Worm (Caenorhabditis elegans) whole organism, young adult: ENCODE results near the gene spt-4.

Source experiments
- B0035.1 ChIP-seq: sonication (generic microtip); optimal IDR thresholded peaks from 2 replicates; lab custom pipeline; 2016; ENCODE audit warnings: missing genetic modification characterization, mild to moderate bottlenecking, missing compliant biosample characterization, missing genotype, missing genetic modification reagents
- F22D6.2 ChIP-seq: sonication (generic microtip); optimal IDR thresholded peaks from 2 replicates; lab custom pipeline; 2016; ENCODE audit warnings: mild to moderate bottlenecking, missing genetic modification characterization, missing compliant biosample characterization
- F23B12.7 ChIP-seq: sonication (generic microtip); optimal IDR thresholded peaks from 2 replicates; lab custom pipeline; 2017; ENCODE audit warnings: missing genetic modification characterization, mild to moderate bottlenecking, missing compliant biosample characterization, antibody characterized with exemption, moderate library complexity; ENCODE audit not compliant: insufficient read depth
- F55B11.4 ChIP-seq: sonication (generic microtip); optimal IDR thresholded peaks from 2 replicates; lab custom pipeline; 2016; ENCODE audit warnings: missing compliant biosample characterization, missing genetic modification characterization, borderline replicate concordance; ENCODE audit not compliant: insufficient read depth
- F57A8.1 ChIP-seq: fragments of 200-800 bp; sonication (Bioruptor generic); optimal IDR thresholded peaks from 2 replicates; lab custom pipeline; 2018; ENCODE audit warnings: mild to moderate bottlenecking, missing genetic modification characterization, moderate library complexity, missing compliant biosample characterization
- F57C9.4 ChIP-seq: sonication (generic microtip); optimal IDR thresholded peaks from 2 replicates; lab custom pipeline; 2017; ENCODE audit warnings: mild to moderate bottlenecking, missing genetic modification characterization, missing compliant biosample characterization
- K12H6.12 ChIP-seq: fragments of 200-800 bp; sonication (Bioruptor generic); optimal IDR thresholded peaks from 2 replicates; lab custom pipeline; 2018; ENCODE audit warnings: mild to moderate bottlenecking, missing genetic modification characterization, missing compliant biosample characterization
- Y79H2A.3 ChIP-seq: fragments of 200-800 bp; sonication (Bioruptor generic); conservative IDR thresholded peaks from 2 replicates; pipeline ENCODE4 v1.3.6; 2022; ENCODE audit warnings: missing genetic modification reagents, missing genetic modification characterization, missing compliant biosample characterization
- ama-1 ChIP-seq, 3 experiments: fragments of 150-350 bp in 1 of 3; sonication (generic microtip) in 2 of 3; optimal IDR thresholded peaks; 2 replicates each; lab custom pipeline; 2014 to 2018; ENCODE audit warnings: missing biosample characterization in 2 of 3, missing genetic modification characterization in 2 of 3, missing genetic modification reagents in 2 of 3
- aptf-2 ChIP-seq: fragments of 200-800 bp; sonication (Bioruptor generic); conservative IDR thresholded peaks from 2 replicates; pipeline ENCODE4 v1.3.6; 2022; ENCODE audit warnings: missing genetic modification reagents, missing genetic modification characterization, missing compliant biosample characterization
- aptf-3 ChIP-seq: fragments of 200-800 bp; sonication (Bioruptor generic); IDR thresholded peaks from 2 replicates; pipeline ENCODE4 v1.3.6; 2022; ENCODE audit warnings: missing genetic modification characterization, missing compliant biosample characterization
- athp-1 ChIP-seq: sonication (generic microtip); optimal IDR thresholded peaks from 2 replicates; lab custom pipeline; 2017; ENCODE audit warnings: mild to moderate bottlenecking, missing genetic modification characterization, missing compliant biosample characterization
- bed-2 ChIP-seq: fragments of 200-800 bp; sonication (Bioruptor generic); IDR thresholded peaks from 2 replicates; pipeline ENCODE4 v1.3.6; 2022; ENCODE audit warnings: missing genetic modification reagents, missing genetic modification characterization, missing compliant biosample characterization
- ceh-58 ChIP-seq: fragments of 200-800 bp; sonication (Bioruptor generic); IDR thresholded peaks from 2 replicates; pipeline ENCODE4 v1.3.6; 2022; ENCODE audit warnings: missing genetic modification characterization, missing compliant biosample characterization
- ceh-91 ChIP-seq: fragments of 200-800 bp; sonication (Bioruptor generic); IDR thresholded peaks from 2 replicates; pipeline ENCODE4 v1.3.6; 2022; ENCODE audit warnings: missing genetic modification reagents, missing genetic modification characterization, missing compliant biosample characterization
- dox-1 ChIP-seq: fragments of 200-800 bp; sonication (Bioruptor generic); IDR thresholded peaks from 2 replicates; pipeline ENCODE4 v1.3.6; 2022; ENCODE audit warnings: missing genetic modification reagents, missing genetic modification characterization, missing compliant biosample characterization
- egl-44 ChIP-seq: fragments of 200-800 bp; sonication (Bioruptor generic); IDR thresholded peaks from 2 replicates; pipeline ENCODE4 v1.3.6; 2022; ENCODE audit warnings: missing genetic modification reagents, missing genetic modification characterization, missing compliant biosample characterization
- hrde-1 ChIP-seq: sonication (generic microtip); optimal IDR thresholded peaks from 2 replicates; lab custom pipeline; 2016; ENCODE audit warnings: missing genetic modification characterization, mild to moderate bottlenecking, missing compliant biosample characterization, moderate library complexity, missing genotype, missing genetic modification reagents, borderline replicate concordance
- lin-26 ChIP-seq: fragments of 200-800 bp; sonication (Bioruptor generic); IDR thresholded peaks from 2 replicates; pipeline ENCODE4 v1.3.6; 2022; ENCODE audit warnings: missing genetic modification reagents, missing genetic modification characterization, missing compliant biosample characterization
- lin-35 ChIP-seq, 3 experiments: fragments of 150-350 bp in 2 of 3; sonication (generic microtip) in 1 of 3; optimal IDR thresholded peaks; 2 replicates each; lab custom pipeline; 2014 to 2018; ENCODE audit warnings: missing biosample characterization in 3 of 3, missing genetic modification characterization in 3 of 3, missing genetic modification reagents in 3 of 3
- lin-40 ChIP-seq: sonication (generic microtip); optimal IDR thresholded peaks from 2 replicates; lab custom pipeline; 2016; ENCODE audit warnings: missing genetic modification characterization, mild to moderate bottlenecking, missing compliant biosample characterization, missing genotype, missing genetic modification reagents
- lsy-27 ChIP-seq: sonication (generic microtip); optimal IDR thresholded peaks from 2 replicates; lab custom pipeline; 2017; ENCODE audit warnings: missing genetic modification characterization, mild to moderate bottlenecking, missing compliant biosample characterization, antibody characterized with exemption, missing genotype, borderline replicate concordance; ENCODE audit not compliant: insufficient read depth
- madf-3 ChIP-seq: fragments of 200-800 bp; sonication (Bioruptor generic); IDR thresholded peaks from 2 replicates; pipeline ENCODE4 v1.3.6; 2022; ENCODE audit warnings: missing genetic modification reagents, missing genetic modification characterization, missing compliant biosample characterization
- mxl-1 ChIP-seq: sonication (generic microtip); optimal IDR thresholded peaks from 2 replicates; lab custom pipeline; 2016; ENCODE audit warnings: missing genetic modification characterization, missing compliant biosample characterization
- nfyb-1 ChIP-seq: fragments of 200-800 bp; sonication (Bioruptor generic); IDR thresholded peaks from 2 replicates; pipeline ENCODE4 v1.3.6; 2022; ENCODE audit warnings: missing genetic modification reagents, missing genetic modification characterization, missing compliant biosample characterization
- nhr-80 ChIP-seq: sonication (generic microtip); optimal IDR thresholded peaks from 2 replicates; lab custom pipeline; 2016; ENCODE audit warnings: missing genetic modification characterization, missing compliant biosample characterization
- rec-8 ChIP-seq, 2 experiments: sonication (generic microtip); optimal IDR thresholded peaks; 2 replicates each; lab custom pipeline; 2016; ENCODE audit warnings: mild to moderate bottlenecking in 2 of 2, missing genetic modification characterization in 2 of 2, missing genetic modification reagents in 2 of 2, missing genotype in 2 of 2, missing biosample characterization in 1 of 2, missing compliant biosample characterization in 1 of 2, moderate library complexity in 1 of 2
- repo-1 ChIP-seq: sonication (generic microtip); optimal IDR thresholded peaks from 2 replicates; lab custom pipeline; 2017; ENCODE audit warnings: mild to moderate bottlenecking, missing genetic modification characterization, missing compliant biosample characterization
- snpc-1.3 ChIP-seq: sonication (generic microtip); optimal IDR thresholded peaks from 2 replicates; lab custom pipeline; 2017; ENCODE audit warnings: missing genetic modification characterization, mild to moderate bottlenecking, missing compliant biosample characterization, antibody characterized with exemption, moderate library complexity, missing genotype, missing genetic modification reagents; ENCODE audit not compliant: insufficient read depth
- tbp1 ChIP-seq: fragments of 200-800 bp; sonication (Bioruptor generic); optimal IDR thresholded peaks from 2 replicates; lab custom pipeline; 2018; ENCODE audit warnings: mild to moderate bottlenecking, missing genetic modification characterization, missing compliant biosample characterization
- ztf-26 ChIP-seq: sonication (generic microtip); optimal IDR thresholded peaks from 2 replicates; lab custom pipeline; 2017; ENCODE audit warnings: missing genetic modification characterization, missing compliant biosample characterization
- ztf-6 ChIP-seq: fragments of 200-800 bp; sonication (Bioruptor generic); IDR thresholded peaks from 2 replicates; pipeline ENCODE4 v1.3.6; 2022; ENCODE audit warnings: missing genetic modification reagents, missing genetic modification characterization, missing compliant biosample characterization

Gene spt-4

ce11 chrIII:67025-67424 is 2.5 kb downstream of the spt-4 start (continued):
- TF ChIP-seq lin-26 (GFP tag; lab: Robert Waterston, UW) = peak; percentile 15; the same call in 1 of the 2 replicates
- no peak for TF ChIP-seq mxl-1 (tag; lab: Kevin White, UChicago)
- TF ChIP-seq ceh-91 (GFP tag; lab: Robert Waterston, UW) = no peak
- TF ChIP-seq egl-44 (GFP tag; lab: Robert Waterston, UW) = no peak
- no peak for TF ChIP-seq aptf-3 (GFP tag; lab: Robert Waterston, UW)
- peak; percentile 48 for TF ChIP-seq K12H6.12 (tag; lab: Kevin White, UChicago)
- TF ChIP-seq F57C9.4 = no peak
- no peak for TF ChIP-seq lin-40 (tag; lab: Kevin White, UChicago)
- peak; percentile 78 for TF ChIP-seq ama-1 (optimal IDR thresholded peaks at IDR 0.05; lab: Kevin White, UChicago)
- TF ChIP-seq ama-1 (GFP tag; optimal IDR thresholded peaks at IDR 0.05; lab: Kevin White, UChicago) = no peak
- TF ChIP-seq nfyb-1 (GFP tag; lab: Robert Waterston, UW) = no peak
- no peak for TF ChIP-seq repo-1
- TF ChIP-seq Y79H2A.3 (GFP tag; lab: Robert Waterston, UW) = no peak
- no peak for TF ChIP-seq F57A8.1 (GFP tag; lab: Kevin White, UChicago)
- no peak for TF ChIP-seq ztf-6
- no peak for TF ChIP-seq nhr-80 (tag; lab: Kevin White, UChicago)
- TF ChIP-seq B0035.1 (tag; lab: Kevin White, UChicago) = no peak
- TF ChIP-seq rec-8 (tag; optimal IDR thresholded peaks at IDR 0.05; lab: Kevin White, UChicago) = no peak
- TF ChIP-seq lsy-27 (tag; lab: Kevin White, UChicago) = no peak
- TF ChIP-seq athp-1 (tag; lab: Kevin White, UChicago) = no peak
- TF ChIP-seq hrde-1 (tag; lab: Kevin White, UChicago) = no peak
- TF ChIP-seq F23B12.7 = no peak
- no peak for TF ChIP-seq F22D6.2 (tag; lab: Kevin White, UChicago)
- TF ChIP-seq aptf-2 (GFP tag; lab: Robert Waterston, UW) = no peak
- no peak for TF ChIP-seq tbp1

ce11 chrIII:66160-66559 is 3.4 kb downstream of the spt-4 start, which contains the start of gene pck-1:
pck-1 (minus strand) TSS chrIII:66260.
- no peak for TF ChIP-seq ceh-58
- TF ChIP-seq dox-1 (GFP tag; lab: Robert Waterston, UW) = no peak
- TF ChIP-seq ama-1 (optimal IDR thresholded peaks at IDR 0.05; lab: Kevin White, UChicago) = peak; percentile 55
- TF ChIP-seq ama-1 (GFP tag; optimal IDR thresholded peaks at IDR 0.05; lab: Kevin White, UChicago) = no peak
- no peak for TF ChIP-seq F55B11.4 (tag; lab: Kevin White, UChicago)
- TF ChIP-seq nfyb-1 (GFP tag; lab: Robert Waterston, UW) = 0 out of 2 replicates have a peak, but pooled peaks have one; percentile 16
- no peak for TF ChIP-seq K12H6.12 (tag; lab: Kevin White, UChicago)
- no peak for TF ChIP-seq madf-3

ce11 chrIII:65626-65937 is 4.0 kb downstream of the spt-4 start:
- TF ChIP-seq ama-1 (optimal IDR thresholded peaks at IDR 0.05; lab: Kevin White, UChicago) (peak; percentile 36), ama-1 (GFP tag; optimal IDR thresholded peaks at IDR 0.05; lab: Kevin White, UChicago) (no peak), ztf-26 (tag; lab: Kevin White, UChicago) (peak; percentile 25), bed-2 (GFP tag; lab: Robert Waterston, UW) (no peak), snpc-1.3 (tag; lab: Kevin White, UChicago) (no peak), lin-35 (GFP tag; optimal IDR thresholded peaks at IDR 0.05; lab: Kevin White, UChicago) (peak in 1 of 3 experiments; percentile 6), hrde-1 (tag; lab: Kevin White, UChicago) (no peak)
